Fruit fly (Drosophila melanogaster): ENCODE results near the gene eya.

The eya gene

DNA sequence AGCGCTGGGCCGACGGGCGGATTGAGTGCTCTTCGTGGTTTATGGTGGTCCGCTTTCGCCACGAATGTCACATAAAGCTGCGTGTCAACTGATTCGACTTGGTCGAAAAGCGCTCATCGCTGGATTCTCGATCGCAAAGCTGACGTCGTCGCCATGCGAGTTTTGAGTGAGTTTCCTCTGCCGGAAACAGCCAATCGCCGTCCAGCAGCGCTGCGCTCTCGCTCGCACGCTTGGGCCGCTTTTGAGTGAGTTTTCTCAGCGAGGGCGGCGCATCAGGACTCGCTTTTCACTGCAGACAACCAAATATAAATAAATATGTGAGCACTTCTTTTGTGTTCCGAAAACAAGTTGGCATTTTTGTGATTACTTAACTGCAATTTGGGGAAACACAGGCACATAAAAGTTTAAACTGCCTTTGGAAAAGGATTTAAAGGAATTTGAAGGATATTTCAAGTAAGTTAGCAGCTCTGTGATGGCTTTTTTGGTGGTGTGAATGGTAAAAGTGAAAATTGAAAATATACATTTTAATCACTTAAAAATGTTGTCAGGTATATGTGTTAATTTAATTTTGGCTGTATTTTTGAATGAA is at the start of gene eya:
TSS of gene eya (minus strand) at position 94 of the 589 bp plus-strand sequence.
- no peak for TF ChIP-seq h (optimal IDR thresholded peaks at IDR 0.05)
- TF ChIP-seq ttk (optimal IDR thresholded peaks at IDR 0.05), result no peak
- TF ChIP-seq Myc (optimal IDR thresholded peaks at IDR 0.05), result no peak
- no peak for TF ChIP-seq psq (optimal IDR thresholded peaks at IDR 0.05)
- TF ChIP-seq Sin3A (optimal IDR thresholded peaks at IDR 0.05), result no peak
- no peak for TF ChIP-seq insv (optimal IDR thresholded peaks at IDR 0.05)

- TF ChIP-seq Myc (optimal IDR thresholded peaks at IDR 0.05) (no peak), h (optimal IDR thresholded peaks at IDR 0.05) (no peak), Sin3A (optimal IDR thresholded peaks at IDR 0.05) (no peak), insv (optimal IDR thresholded peaks at IDR 0.05) (no peak), ttk (optimal IDR thresholded peaks at IDR 0.05) (no peak), psq (optimal IDR thresholded peaks at IDR 0.05) (no peak)
Measured at dm6 chr2L:6595027-6595426, 48.3 kb upstream of the eya start.

dm6 chr2L:6584346-6584745 is 37.6 kb upstream of the eya start:
- no peak for TF ChIP-seq Myc (optimal IDR thresholded peaks at IDR 0.05)
- no peak for TF ChIP-seq insv (optimal IDR thresholded peaks at IDR 0.05)
- TF ChIP-seq Sin3A (optimal IDR thresholded peaks at IDR 0.05), result no peak
- no peak for TF ChIP-seq ttk (optimal IDR thresholded peaks at IDR 0.05)
- TF ChIP-seq psq (optimal IDR thresholded peaks at IDR 0.05), result no peak
- TF ChIP-seq h (optimal IDR thresholded peaks at IDR 0.05), result no peak

DNA sequence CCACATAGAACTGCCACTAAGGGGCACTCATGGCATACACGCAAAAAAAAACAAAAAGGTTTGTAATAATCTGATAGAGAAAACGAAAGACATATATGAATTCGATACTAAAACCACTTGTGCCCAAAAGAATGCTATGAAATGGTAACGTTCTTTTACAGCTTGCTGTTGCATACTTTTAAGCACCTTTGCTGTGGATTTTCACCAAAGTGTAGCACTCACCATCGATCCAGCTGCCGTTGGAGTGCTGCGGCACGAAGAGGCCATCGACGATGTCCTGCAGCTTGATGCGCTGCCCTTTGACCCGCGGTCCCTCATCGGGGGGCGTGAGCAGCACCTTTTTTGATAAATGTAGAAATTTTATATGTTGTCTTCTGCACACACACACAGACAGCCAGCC is 32.3 kb upstream of the eya start:
- TF ChIP-seq psq (optimal IDR thresholded peaks at IDR 0.05) (no peak), Myc (optimal IDR thresholded peaks at IDR 0.05) (no peak), Sin3A (optimal IDR thresholded peaks at IDR 0.05) (no peak)

- TF ChIP-seq Myc (optimal IDR thresholded peaks at IDR 0.05) (no peak), psq (optimal IDR thresholded peaks at IDR 0.05) (no peak), ttk (optimal IDR thresholded peaks at IDR 0.05) (no peak), insv (optimal IDR thresholded peaks at IDR 0.05) (no peak), Sin3A (optimal IDR thresholded peaks at IDR 0.05) (no peak), h (optimal IDR thresholded peaks at IDR 0.05) (no peak)
Measured at dm6 chr2L:6566020-6566687, 19.4 kb upstream of the eya start, which contains the start of gene CG13766. Gene CG13766 (minus strand): TSS chr2L:6566181.

DNA sequence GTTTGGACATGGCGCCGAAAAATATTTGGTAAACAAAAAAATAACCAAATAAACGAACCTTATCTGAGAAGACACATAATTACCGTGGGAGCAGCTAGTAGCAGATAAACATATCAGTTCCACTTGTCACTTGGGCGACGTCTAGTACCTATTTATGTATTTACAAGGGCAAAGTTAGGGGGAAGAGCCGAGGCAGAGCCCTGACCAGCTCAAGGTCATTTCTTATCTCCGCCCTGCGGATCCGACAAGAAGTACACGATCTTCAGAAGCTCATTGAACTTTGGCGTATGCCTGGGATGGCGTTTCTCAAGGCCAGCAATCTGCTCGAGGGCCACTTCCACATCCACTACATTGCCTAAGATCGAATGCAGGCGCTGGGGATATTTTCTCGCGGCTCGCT is 18.2 kb upstream of the eya start:
- no peak for TF ChIP-seq insv (optimal IDR thresholded peaks at IDR 0.05)
- TF ChIP-seq h (optimal IDR thresholded peaks at IDR 0.05), result no peak
- no peak for TF ChIP-seq Sin3A (optimal IDR thresholded peaks at IDR 0.05)
- no peak for TF ChIP-seq ttk (optimal IDR thresholded peaks at IDR 0.05)
- TF ChIP-seq psq (optimal IDR thresholded peaks at IDR 0.05), result no peak
- TF ChIP-seq Myc (optimal IDR thresholded peaks at IDR 0.05), result no peak

DNA sequence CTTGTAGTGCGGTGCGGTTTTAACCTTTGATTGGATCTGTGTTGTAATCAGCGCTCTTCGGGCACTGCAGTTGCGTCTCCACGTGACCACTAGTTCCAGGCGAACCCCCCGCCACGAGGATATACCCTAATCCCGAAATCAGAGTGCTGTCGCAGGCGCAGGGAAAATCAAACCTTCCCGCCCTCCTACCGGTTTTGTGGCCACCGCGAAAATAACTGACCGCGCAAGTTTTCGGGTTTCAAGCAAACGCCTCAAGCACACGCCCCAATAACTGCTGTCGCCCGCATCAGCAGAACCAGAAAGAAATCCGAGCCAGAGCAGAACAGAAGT is 15.5 kb upstream of the eya start:
- TF ChIP-seq Myc (optimal IDR thresholded peaks at IDR 0.05), result no peak
- no peak for TF ChIP-seq h (optimal IDR thresholded peaks at IDR 0.05)
- TF ChIP-seq Sin3A (optimal IDR thresholded peaks at IDR 0.05), result no peak
- no peak for TF ChIP-seq ttk (optimal IDR thresholded peaks at IDR 0.05)
- no peak for TF ChIP-seq insv (optimal IDR thresholded peaks at IDR 0.05)
- TF ChIP-seq psq (optimal IDR thresholded peaks at IDR 0.05), result no peak

DNA sequence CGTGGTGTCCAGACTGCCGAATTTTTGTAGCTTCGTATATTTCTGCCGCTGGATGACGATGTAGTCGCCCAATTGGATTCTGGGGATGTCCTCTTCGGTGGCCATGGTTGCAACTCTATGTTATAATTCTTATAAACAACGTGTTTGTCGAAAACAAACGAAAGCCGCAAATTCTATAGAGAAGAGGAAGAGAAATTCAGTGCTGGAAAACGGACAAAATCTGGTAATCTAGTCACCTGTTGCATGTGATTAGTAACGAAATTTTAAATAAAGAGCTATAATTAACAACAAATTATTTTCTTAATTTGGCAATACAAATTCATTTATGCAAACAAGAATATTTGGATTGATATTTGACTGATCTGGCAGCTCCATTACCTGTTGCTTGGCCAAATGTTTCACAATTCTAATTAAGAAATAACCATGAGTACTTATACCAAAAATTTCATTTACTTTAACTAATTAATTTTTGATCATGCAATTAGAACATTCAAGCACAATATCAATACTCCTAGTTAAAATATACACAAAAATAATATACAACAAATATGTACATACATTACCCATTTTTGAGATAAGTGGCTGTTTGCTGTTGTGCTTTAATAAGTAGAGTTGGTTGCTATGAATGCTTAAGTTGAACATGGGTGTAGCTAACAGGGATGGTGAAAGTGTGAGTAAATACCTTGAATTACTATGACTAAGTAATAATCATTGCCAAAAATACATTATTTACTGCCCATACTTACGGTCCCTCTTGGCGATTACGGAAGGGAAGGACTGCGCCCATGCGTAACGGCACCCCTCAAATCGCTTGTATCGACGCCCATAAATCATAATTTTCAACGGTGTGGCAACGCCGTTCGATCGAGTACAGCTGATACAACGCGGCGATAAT is 14.9 kb upstream of the eya start, which contains the start of the genes Trmt6 and Ent2:
TSS of gene Trmt6 (minus strand) at position 827 of the 895 bp plus-strand sequence.
TSS of gene Ent2 (plus strand) at position 863 of the 895 bp plus-strand sequence.
- TF ChIP-seq ttk (optimal IDR thresholded peaks at IDR 0.05), result no peak
- no peak for TF ChIP-seq Sin3A (optimal IDR thresholded peaks at IDR 0.05)
- TF ChIP-seq Myc (optimal IDR thresholded peaks at IDR 0.05), result no peak

DNA sequence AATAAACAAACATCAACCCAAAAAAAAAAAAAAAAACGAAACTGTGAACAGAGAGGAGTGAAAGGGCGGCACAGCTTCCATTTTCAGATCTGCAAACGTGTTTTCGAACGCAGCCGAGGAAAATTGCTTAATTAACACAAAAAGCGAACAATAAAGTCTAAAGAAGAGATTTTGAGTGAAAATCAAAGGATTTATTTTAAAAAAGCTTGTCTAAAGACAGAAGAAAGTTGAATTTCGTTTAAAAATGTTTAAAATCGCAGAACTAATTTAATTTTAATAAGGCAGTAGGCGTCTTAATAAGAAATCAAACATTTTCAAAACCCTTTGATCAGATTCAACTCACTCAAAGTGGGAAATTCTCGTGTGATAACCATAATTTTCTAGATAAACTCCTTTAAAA is 12.4 kb upstream of the eya start, which contains the start of gene COX5BL:
TSS of gene COX5BL (plus strand) at position 301 of the 400 bp plus-strand sequence.
- TF ChIP-seq h (optimal IDR thresholded peaks at IDR 0.05) (no peak), Sin3A (optimal IDR thresholded peaks at IDR 0.05) (no peak), ttk (optimal IDR thresholded peaks at IDR 0.05) (no peak), Myc (optimal IDR thresholded peaks at IDR 0.05) (no peak), insv (optimal IDR thresholded peaks at IDR 0.05) (no peak), psq (optimal IDR thresholded peaks at IDR 0.05) (no peak)

dm6 chr2L:6557429-6558384 is 10.9 kb upstream of the eya start, which contains the start of the genes IFT52 and COX5B:
Gene IFT52 (minus strand): TSS chr2L:6557502.
Gene COX5B (plus strand): TSS chr2L:6557800.
- no peak for TF ChIP-seq Myc (optimal IDR thresholded peaks at IDR 0.05)
- no peak for TF ChIP-seq ttk (optimal IDR thresholded peaks at IDR 0.05)
- TF ChIP-seq psq (optimal IDR thresholded peaks at IDR 0.05), result no peak
- no peak for TF ChIP-seq h (optimal IDR thresholded peaks at IDR 0.05)
- no peak for TF ChIP-seq Sin3A (optimal IDR thresholded peaks at IDR 0.05)

DNA sequence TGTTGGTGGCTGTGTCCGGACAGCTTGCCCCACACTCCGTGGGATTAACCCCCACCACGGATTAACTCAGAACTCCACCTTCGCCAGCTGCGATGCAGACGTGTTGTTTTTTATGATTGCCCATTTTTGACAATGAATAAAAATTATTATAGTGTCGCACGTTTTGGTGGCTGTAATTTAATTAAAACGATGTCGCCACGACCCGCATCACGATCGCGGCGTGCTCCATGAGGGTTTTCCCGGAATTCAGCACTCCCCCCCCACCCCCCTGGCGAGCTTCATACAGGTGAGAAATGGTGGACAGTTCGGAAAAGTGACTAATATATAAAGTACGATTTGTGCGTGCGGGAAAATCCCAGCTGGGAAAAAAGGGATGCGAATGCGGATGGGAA is 7.0 kb upstream of the eya start:
- no peak for TF ChIP-seq insv (optimal IDR thresholded peaks at IDR 0.05)
- no peak for TF ChIP-seq ttk (optimal IDR thresholded peaks at IDR 0.05)
- TF ChIP-seq psq (optimal IDR thresholded peaks at IDR 0.05), result no peak
- no peak for TF ChIP-seq Myc (optimal IDR thresholded peaks at IDR 0.05)
- TF ChIP-seq Sin3A (optimal IDR thresholded peaks at IDR 0.05), result no peak
